Fruit fly (Drosophila melanogaster) whole organism, embryonic: ENCODE results near the gene Eig71Ej.

ENCODE experiments used
- Ada2b ChIP-seq: fragments of 200-800 bp; sonication (Bioruptor generic); IDR thresholded peaks from 2 replicates; pipeline ENCODE4 v1.3.6; 2022; ENCODE audit warnings: missing biosample characterization, missing genetic modification characterization
- Bteb2 ChIP-seq: fragments of 200-800 bp; sonication (Bioruptor generic); optimal IDR thresholded peaks from 2 replicates; lab custom pipeline; 2016; ENCODE audit warnings: missing biosample characterization, missing genetic modification characterization
- CG14014 ChIP-seq: fragments of 200-800 bp; sonication (Bioruptor generic); IDR thresholded peaks from 2 replicates; pipeline ENCODE4 v1.3.6; 2022; ENCODE audit warnings: missing biosample characterization, missing genetic modification characterization
- CG14050 ChIP-seq: fragments of 200-800 bp; sonication (Bioruptor generic); IDR thresholded peaks from 3 replicates; pipeline ENCODE4 v1.3.6; 2022; ENCODE audit warnings: missing biosample characterization, missing genetic modification characterization
- CG14710 ChIP-seq: fragments of 200-800 bp; sonication (Bioruptor generic); optimal IDR thresholded peaks from 3 replicates; lab custom pipeline; 2019; ENCODE audit warnings: missing biosample characterization, mild to moderate bottlenecking, missing genetic modification characterization, moderate library complexity
- CG15011 ChIP-seq: fragments of 200-800 bp; sonication (Bioruptor generic); optimal IDR thresholded peaks from 3 replicates; lab custom pipeline; 2018; ENCODE audit warnings: missing biosample characterization, mild to moderate bottlenecking, missing genetic modification characterization
- CG15696 ChIP-seq: fragments of 200-800 bp; sonication (Bioruptor generic); optimal IDR thresholded peaks from 2 replicates; lab custom pipeline; 2019; ENCODE audit warnings: missing biosample characterization, mild to moderate bottlenecking, missing genetic modification characterization, moderate library complexity
- CG16779 ChIP-seq: fragments of 200-800 bp; sonication (Bioruptor generic); IDR thresholded peaks from 2 replicates; pipeline ENCODE4 v1.3.6; 2022; ENCODE audit warnings: missing biosample characterization, missing genetic modification characterization
- CG18764 ChIP-seq: fragments of 200-800 bp; sonication (Bioruptor generic); optimal IDR thresholded peaks from 3 replicates; lab custom pipeline; 2016; ENCODE audit warnings: missing biosample characterization, missing genetic modification characterization
- CG2199 ChIP-seq: fragments of 200-800 bp; sonication (Bioruptor generic); IDR thresholded peaks from 3 replicates; pipeline ENCODE4 v1.3.6; 2022; ENCODE audit warnings: missing biosample characterization, missing genetic modification characterization
- CG2202 ChIP-seq: fragments of 200-800 bp; sonication (Bioruptor generic); optimal IDR thresholded peaks from 2 replicates; lab custom pipeline; 2018; ENCODE audit warnings: missing biosample characterization, mild to moderate bottlenecking, missing genetic modification characterization
- CG2712 ChIP-seq: fragments of 200-800 bp; optimal IDR thresholded peaks from 3 replicates; lab custom pipeline; 2019; ENCODE audit warnings: missing biosample characterization, mild to moderate bottlenecking, missing genetic modification characterization, moderate library complexity
- CG43689 ChIP-seq: fragments of 200-800 bp; sonication (Bioruptor generic); IDR thresholded peaks from 2 replicates; pipeline ENCODE4 v1.3.6; 2022; ENCODE audit warnings: missing biosample characterization, missing genetic modification characterization
- CG7839 ChIP-seq: fragments of 200-800 bp; sonication (Bioruptor generic); optimal IDR thresholded peaks from 3 replicates; lab custom pipeline; 2018; ENCODE audit warnings: missing biosample characterization, mild to moderate bottlenecking, missing genetic modification characterization, moderate library complexity
- CG8290 ChIP-seq, 3 experiments: fragments of 200-800 bp; sonication (Bioruptor generic); optimal IDR thresholded peaks; 2 replicates each; lab custom pipeline; 2016 to 2019; ENCODE audit warnings: missing biosample characterization in 3 of 3, missing genetic modification characterization in 3 of 3, mild to moderate bottlenecking in 2 of 3, moderate library complexity in 1 of 3
- CG9215 ChIP-seq: fragments of 200-800 bp; sonication (Bioruptor generic); IDR thresholded peaks from 2 replicates; pipeline ENCODE4 v1.3.6; 2022; ENCODE audit warnings: missing biosample characterization, missing genetic modification characterization
- CG9727 ChIP-seq: fragments of 200-800 bp; sonication (Bioruptor generic); optimal IDR thresholded peaks from 3 replicates; lab custom pipeline; 2017; ENCODE audit warnings: missing biosample characterization, mild to moderate bottlenecking, missing genetic modification characterization
- CkIIα-i1 ChIP-seq: fragments of 200-800 bp; sonication (Bioruptor generic); IDR thresholded peaks from 2 replicates; pipeline ENCODE4 v1.3.6; 2022; ENCODE audit warnings: missing biosample characterization, missing genetic modification characterization
- Doc3 ChIP-seq: fragments of 200-800 bp; sonication (Bioruptor generic); IDR thresholded peaks from 3 replicates; pipeline ENCODE4 v1.3.6; 2022; ENCODE audit warnings: missing biosample characterization, missing genetic modification characterization; ENCODE audit not compliant: partially characterized antibody
- Dp ChIP-seq: fragments of 200-800 bp; sonication (Bioruptor generic); optimal IDR thresholded peaks from 2 replicates; lab custom pipeline; 2018; ENCODE audit warnings: missing biosample characterization, mild to moderate bottlenecking, missing genetic modification characterization, moderate library complexity
- Elba2 ChIP-seq: fragments of 200-800 bp; sonication (Bioruptor generic); optimal IDR thresholded peaks from 3 replicates; lab custom pipeline; 2016; ENCODE audit warnings: missing biosample characterization, missing genetic modification characterization
- Hey ChIP-seq: fragments of 200-800 bp; sonication (Bioruptor generic); optimal IDR thresholded peaks from 3 replicates; lab custom pipeline; 2018; ENCODE audit warnings: missing biosample characterization, mild to moderate bottlenecking, missing genetic modification characterization
- Hr78 ChIP-seq, 2 experiments: fragments of 200-800 bp in 1 of 2; fragments of >200 bp in 1 of 2; sonication (Bioruptor generic) in 1 of 2; optimal IDR thresholded peaks; 2 replicates each; lab custom pipeline; 2017 to 2019; ENCODE audit warnings: missing biosample characterization in 2 of 2, missing genetic modification characterization in 2 of 2, mild to moderate bottlenecking in 1 of 2, moderate library complexity in 1 of 2
- MESR4 ChIP-seq: fragments of 200-800 bp; sonication (Bioruptor generic); optimal IDR thresholded peaks from 2 replicates; lab custom pipeline; 2018; ENCODE audit warnings: missing biosample characterization, mild to moderate bottlenecking, missing genetic modification characterization, moderate library complexity
- MTF-1 ChIP-seq: fragments of 200-800 bp; sonication (Bioruptor generic); optimal IDR thresholded peaks from 2 replicates; lab custom pipeline; 2018; ENCODE audit warnings: missing biosample characterization, mild to moderate bottlenecking, missing genetic modification characterization, borderline replicate concordance
- Mrtf ChIP-seq: fragments of 200-800 bp; sonication (Bioruptor generic); IDR thresholded peaks from 3 replicates; pipeline ENCODE4 v1.3.6; 2022; ENCODE audit warnings: missing biosample characterization, missing genetic modification characterization
- Neu2 ChIP-seq: fragments of 200-800 bp; sonication (Bioruptor generic); optimal IDR thresholded peaks from 3 replicates; lab custom pipeline; 2016; ENCODE audit warnings: missing biosample characterization, missing genetic modification characterization, borderline replicate concordance
- NfI ChIP-seq: fragments of 200-800 bp; sonication (Bioruptor generic); optimal IDR thresholded peaks from 3 replicates; lab custom pipeline; 2018; ENCODE audit warnings: missing biosample characterization, mild to moderate bottlenecking, missing genetic modification characterization, moderate library complexity
- Scr ChIP-seq: fragments of 200-800 bp; sonication (Bioruptor generic); IDR thresholded peaks from 2 replicates; pipeline ENCODE4 v1.3.6; 2022; ENCODE audit warnings: missing biosample characterization, missing genetic modification characterization; ENCODE audit not compliant: partially characterized antibody
- Sox102F ChIP-seq: fragments of 200-800 bp; sonication (Bioruptor generic); optimal IDR thresholded peaks from 2 replicates; lab custom pipeline; 2018; ENCODE audit warnings: missing biosample characterization, mild to moderate bottlenecking, missing genetic modification characterization, moderate library complexity
- Ssrp ChIP-seq: fragments of 200-800 bp; sonication (Bioruptor generic); optimal IDR thresholded peaks from 2 replicates; lab custom pipeline; 2018; ENCODE audit warnings: missing biosample characterization, mild to moderate bottlenecking, missing genetic modification characterization, moderate library complexity
- az2 ChIP-seq: fragments of 200-800 bp; sonication (Bioruptor generic); optimal IDR thresholded peaks from 3 replicates; lab custom pipeline; 2016; ENCODE audit warnings: missing biosample characterization, missing genetic modification characterization
- bbx ChIP-seq: fragments of 200-800 bp; sonication (Bioruptor generic); IDR thresholded peaks from 2 replicates; pipeline ENCODE4 v1.3.6; 2022; ENCODE audit warnings: missing biosample characterization, missing genetic modification characterization; ENCODE audit not compliant: partially characterized antibody
- bigmax ChIP-seq: fragments of 200-800 bp; sonication (Bioruptor generic); optimal IDR thresholded peaks from 2 replicates; lab custom pipeline; 2018; ENCODE audit warnings: missing biosample characterization, mild to moderate bottlenecking, missing genetic modification characterization
- cas ChIP-seq: fragments of 200-800 bp; sonication (Bioruptor generic); IDR thresholded peaks from 2 replicates; pipeline ENCODE4 v1.3.6; 2022; ENCODE audit warnings: missing biosample characterization, missing genetic modification characterization
- caup ChIP-seq: fragments of 200-800 bp; sonication (Bioruptor generic); optimal IDR thresholded peaks from 3 replicates; lab custom pipeline; 2017; ENCODE audit warnings: missing biosample characterization, mild to moderate bottlenecking, missing genetic modification characterization, moderate library complexity; ENCODE audit not compliant: severe bottlenecking
- eyg ChIP-seq: fragments of 200-800 bp; sonication (Bioruptor generic); optimal IDR thresholded peaks from 3 replicates; lab custom pipeline; 2016; ENCODE audit warnings: missing biosample characterization, missing genetic modification characterization
- gt ChIP-seq: fragments of 200-800 bp; sonication (Bioruptor generic); IDR thresholded peaks from 2 replicates; pipeline ENCODE4 v1.3.6; 2022; ENCODE audit warnings: missing biosample characterization, missing genetic modification characterization
- lov ChIP-seq, 2 experiments: fragments of 200-800 bp in 1 of 2; fragments of >200 bp in 1 of 2; sonication (Bioruptor generic) in 1 of 2; IDR thresholded peaks in 1 of 2; optimal IDR thresholded peaks in 1 of 2; 2 replicates in 1 of 2; 3 replicates in 1 of 2; pipeline versions ENCODE4 v1.3.6 to Lab custom; 2017 to 2022; ENCODE audit warnings: missing biosample characterization in 1 of 2, missing genetic modification characterization in 1 of 2
- p53 ChIP-seq: fragments of 200-800 bp; sonication (Bioruptor generic); optimal IDR thresholded peaks from 2 replicates; lab custom pipeline; 2016; ENCODE audit warnings: missing biosample characterization, missing genetic modification characterization
- prd ChIP-seq, 3 experiments: fragments of >200 bp in 2 of 3; fragments of 200-800 bp in 1 of 3; sonication (Bioruptor generic) in 1 of 3; optimal IDR thresholded peaks in 2 of 3; IDR thresholded peaks in 1 of 3; 2 replicates in 2 of 3; 3 replicates in 1 of 3; pipeline versions ENCODE4 v1.3.6 to Lab custom; 2017 to 2022; ENCODE audit warnings: missing biosample characterization in 1 of 3, missing genetic modification characterization in 1 of 3
- pros ChIP-seq: fragments of 200-800 bp; sonication (Bioruptor generic); optimal IDR thresholded peaks from 3 replicates; lab custom pipeline; 2019; ENCODE audit warnings: missing biosample characterization, mild to moderate bottlenecking, missing genetic modification characterization, moderate library complexity
- run ChIP-seq: fragments of 200-800 bp; sonication (Bioruptor generic); optimal IDR thresholded peaks from 3 replicates; lab custom pipeline; 2018; ENCODE audit warnings: missing biosample characterization, mild to moderate bottlenecking, missing genetic modification characterization
- sim ChIP-seq: fragments of 200-800 bp; sonication (Bioruptor generic); IDR thresholded peaks from 2 replicates; pipeline ENCODE4 v1.3.6; 2022; ENCODE audit warnings: missing biosample characterization, missing genetic modification characterization
- ttk ChIP-seq: fragments of 200-800 bp; sonication (Bioruptor generic); IDR thresholded peaks from 2 replicates; pipeline ENCODE4 v2.1.2; 2022; ENCODE audit warnings: missing biosample characterization, missing genetic modification characterization
- wor ChIP-seq: fragments of 200-800 bp; sonication (Bioruptor generic); IDR thresholded peaks from 2 replicates; pipeline ENCODE4 v1.3.6; 2022; ENCODE audit warnings: missing biosample characterization, missing genetic modification characterization

Gene Eig71Ej

dm6 chr3L:15625676-15626414, 35.0 kb downstream of the Eig71Ej start (continued):
- TF ChIP-seq p53 (GFP tag; lab: Kevin White, UChicago), result no peak
- peak; percentile 89 for TF ChIP-seq run (tag; lab: Kevin White, UChicago)
- peak; percentile 88 for TF ChIP-seq CG15011 (GFP tag; lab: Kevin White, UChicago)
- peak; percentile 66; the same call in 1 of the 3 replicates for TF ChIP-seq Mrtf (GFP tag; lab: Robert Waterston, UW)
- peak; percentile 85 for TF ChIP-seq NfI
- no peak for TF ChIP-seq Hey (tag; lab: Kevin White, UChicago)
- peak; percentile 89 for TF ChIP-seq az2 (GFP tag; lab: Kevin White, UChicago)
- TF ChIP-seq CG9727 (GFP tag; lab: Kevin White, UChicago), result peak; percentile 92
- 0 out of 3 replicates have a peak, but pooled peaks have one; percentile 13 for TF ChIP-seq CG2199 (GFP tag; lab: Robert Waterston, UW)
- peak; percentile 49; the same call in 1 of the 2 replicates for TF ChIP-seq cas (GFP tag; lab: Robert Waterston, UW)
- TF ChIP-seq CG14014 (GFP tag; lab: Robert Waterston, UW), result peak; percentile 76
- no peak for TF ChIP-seq Doc3 (GFP tag; lab: Robert Waterston, UW)
- TF ChIP-seq CG14710 (tag; lab: Kevin White, UChicago), result peak; percentile 94
- TF ChIP-seq sim (GFP tag; lab: Robert Waterston, UW), result peak; percentile 69; the same call in 1 of the 2 replicates
- TF ChIP-seq ttk (GFP tag; lab: Robert Waterston, UW), result peak; percentile 84
- TF ChIP-seq CG9215, result peak; percentile 87
- no peak for TF ChIP-seq prd (optimal IDR thresholded peaks at IDR 0.05; lab: Kevin White, UChicago)
- peak; percentile 88 for TF ChIP-seq prd (GFP tag; IDR thresholded peaks at IDR 0.05; lab: Robert Waterston, UW)
- TF ChIP-seq CkIIα-i1 (GFP tag; lab: Robert Waterston, UW), result no peak
- peak; percentile 28 for TF ChIP-seq Bteb2 (GFP tag; lab: Kevin White, UChicago)
- TF ChIP-seq CG18764 (GFP tag; lab: Kevin White, UChicago), result peak; percentile 68
- TF ChIP-seq CG8290 (GFP tag; optimal IDR thresholded peaks at IDR 0.05; lab: Kevin White, UChicago), result peak; percentile 70
- peak in 1 of 2 experiments; percentile 28 for TF ChIP-seq CG8290 (tag; optimal IDR thresholded peaks at IDR 0.05; lab: Kevin White, UChicago)
- peak in 1 of 2 experiments; percentile 84 for TF ChIP-seq Hr78 (GFP tag; optimal IDR thresholded peaks at IDR 0.05; lab: Kevin White, UChicago)
- TF ChIP-seq CG2202, result peak; percentile 70
- no peak for TF ChIP-seq MESR4
- TF ChIP-seq caup (GFP tag; lab: Kevin White, UChicago), result peak; percentile 81
- TF ChIP-seq Ssrp (tag; lab: Kevin White, UChicago), result peak; percentile 95
- peak; percentile 83 for TF ChIP-seq Ada2b (GFP tag; lab: Robert Waterston, UW)
- TF ChIP-seq Dp (GFP tag; lab: Kevin White, UChicago), result peak; percentile 89
- TF ChIP-seq pros (GFP tag; lab: Kevin White, UChicago), result no peak
- peak; percentile 50 for TF ChIP-seq CG15696 (tag; lab: Kevin White, UChicago)
- TF ChIP-seq eyg (GFP tag; lab: Kevin White, UChicago), result no peak
- TF ChIP-seq Elba2 (GFP tag; lab: Kevin White, UChicago), result no peak
- TF ChIP-seq CG43689 (GFP tag; lab: Robert Waterston, UW), result peak; percentile 29; the same call in 1 of the 2 replicates
- no peak for TF ChIP-seq Scr (GFP tag; lab: Robert Waterston, UW)
- no peak for TF ChIP-seq Neu2 (GFP tag; lab: Kevin White, UChicago)
- TF ChIP-seq CG16779 (GFP tag; lab: Robert Waterston, UW), result no peak
- TF ChIP-seq wor, result peak; percentile 91
- no peak for TF ChIP-seq bbx (GFP tag; lab: Robert Waterston, UW)
- no peak for TF ChIP-seq bigmax (GFP tag; lab: Kevin White, UChicago)
- peak; percentile 63 for TF ChIP-seq CG14050 (GFP tag; lab: Robert Waterston, UW)
- TF ChIP-seq CG2712 (tag; lab: Kevin White, UChicago), result peak; percentile 95
- peak; percentile 74 for TF ChIP-seq MTF-1 (GFP tag; lab: Kevin White, UChicago)
- TF ChIP-seq Sox102F (GFP tag; lab: Kevin White, UChicago), result peak; percentile 97
- TF ChIP-seq lov (optimal IDR thresholded peaks at IDR 0.05; lab: Kevin White, UChicago), result no peak
- TF ChIP-seq lov (GFP tag; IDR thresholded peaks at IDR 0.05; lab: Robert Waterston, UW), result 0 out of 3 replicates have a peak, but pooled peaks have one; percentile 19
- peak; percentile 96 for TF ChIP-seq CG7839 (tag; lab: Kevin White, UChicago)
- peak; percentile 52 for TF ChIP-seq gt (GFP tag; lab: Robert Waterston, UW)
